Worm (Caenorhabditis elegans): ENCODE data around the gene aak-1.

DNA sequence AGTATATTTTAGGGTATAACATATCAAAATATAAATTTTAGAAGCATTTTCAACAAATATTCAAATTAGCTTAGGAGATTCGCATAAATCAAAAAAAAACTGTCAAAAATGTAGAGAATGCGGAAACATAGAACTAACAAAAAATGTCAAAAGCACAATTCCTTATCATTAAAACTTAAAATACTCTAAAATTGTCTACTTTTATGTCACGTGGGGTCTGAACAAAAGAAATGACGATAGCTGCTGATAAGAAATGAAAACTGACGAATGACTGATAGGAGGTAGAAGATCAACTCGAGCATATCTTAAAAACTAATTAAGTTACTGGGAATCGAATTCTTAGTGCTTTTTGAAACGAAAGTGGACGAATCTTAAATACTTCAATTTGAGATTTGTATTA lies 27.2 kb downstream of the aak-1 start:
- TF ChIP-seq nhr-6 (tag; optimal IDR thresholded peaks at IDR 0.05) (no peak), nhr-10 (tag; optimal IDR thresholded peaks at IDR 0.05) (no peak), egl-43 (GFP tag; IDR thresholded peaks at IDR 0.05) (no peak), unc-62 (GFP tag; optimal IDR thresholded peaks at IDR 0.05 in 1 of 2) (no peak), unc-62 (tag; optimal IDR thresholded peaks at IDR 0.05) (no peak), snpc-4 (tag; optimal IDR thresholded peaks at IDR 0.05) (no peak), lin-39 (tag; optimal IDR thresholded peaks at IDR 0.05) (no peak)

Measured in whole organism, L4 larva.